Worm (Caenorhabditis elegans): Measurements from ENCODE around the gene F39E9.6.

- TF ChIP-seq klf-2 (GFP tag; conservative IDR thresholded peaks at IDR 0.05): no peak
- TF ChIP-seq ref-1 (GFP tag; conservative IDR thresholded peaks at IDR 0.05): no peak
- no peak for TF ChIP-seq tab-1 (GFP tag; IDR thresholded peaks at IDR 0.05)
- no peak for TF ChIP-seq med-1 (GFP tag; optimal IDR thresholded peaks at IDR 0.05; ENCODE audit: insufficient read depth)
- no peak for TF ChIP-seq ztf-29 (GFP tag; IDR thresholded peaks at IDR 0.05)
- TF ChIP-seq flt-1 (GFP tag; IDR thresholded peaks at IDR 0.05): no peak
Measured at ce11 chrII:3282353-3282752, 31.0 kb downstream of the F39E9.6 start, which contains the start of gene nep-13.
